Fruit fly (Drosophila melanogaster): Measurements from ENCODE around the gene CG45428.

DNA sequence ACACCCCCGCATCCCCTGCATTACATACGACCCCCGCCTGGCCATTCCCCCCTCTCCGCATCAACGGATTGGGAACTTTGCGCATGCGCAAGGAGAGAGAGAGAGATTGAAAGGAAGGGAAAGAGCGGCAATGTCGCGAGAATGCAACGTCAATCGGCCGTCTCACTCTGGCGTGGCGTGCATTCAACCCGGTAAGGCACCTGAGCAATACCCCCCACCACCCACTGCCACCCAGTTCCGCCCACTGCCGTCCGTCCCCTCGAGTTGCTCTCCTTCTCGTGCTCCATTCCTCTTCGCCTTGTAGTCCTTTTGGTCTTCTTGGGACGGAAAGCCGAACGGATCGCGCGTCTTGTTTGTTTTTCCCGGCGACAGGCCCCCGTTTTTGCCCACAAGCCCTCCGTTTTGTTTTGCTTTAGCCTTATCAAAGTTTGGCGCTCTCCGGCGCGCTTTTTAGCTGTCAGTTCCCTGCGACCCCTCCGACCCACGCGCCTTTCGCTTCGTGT lies 2.9 kb upstream of the CG45428 start:
- no peak for TF ChIP-seq Sin3A (optimal IDR thresholded peaks at IDR 0.05)
- no peak for TF ChIP-seq Myc (optimal IDR thresholded peaks at IDR 0.05)
- TF ChIP-seq psq (optimal IDR thresholded peaks at IDR 0.05) = no peak
- TF ChIP-seq ttk (optimal IDR thresholded peaks at IDR 0.05) = no peak
- TF ChIP-seq insv (optimal IDR thresholded peaks at IDR 0.05) = no peak
- TF ChIP-seq h (optimal IDR thresholded peaks at IDR 0.05) = no peak

Data from Kc167 (cell line).